5 worm cellular contexts compared by ENCODE assay signal in the genomic region with DNA sequence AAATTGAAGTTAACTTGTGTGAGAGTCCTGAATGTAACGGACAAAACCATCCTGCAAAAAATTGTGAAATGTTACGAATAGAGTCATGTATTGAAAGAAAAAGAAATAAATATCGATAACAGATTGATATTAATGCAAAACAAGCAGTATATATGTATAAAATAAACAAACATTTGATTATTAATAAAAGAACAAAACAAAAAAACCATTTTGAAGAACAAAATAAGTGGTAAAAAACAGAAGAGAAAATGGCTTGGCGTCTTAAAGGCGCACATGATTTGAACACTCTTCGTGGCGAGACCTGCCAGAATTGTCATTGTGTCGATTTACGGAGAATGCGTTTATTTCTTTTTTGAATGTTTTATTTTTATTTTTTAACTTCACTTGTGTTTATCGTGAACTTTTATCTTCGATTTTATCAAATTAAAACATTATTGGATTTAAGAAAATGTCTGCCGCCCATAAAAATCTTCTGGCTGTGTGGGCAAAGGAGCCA.
TF ChIP-seq lines count a peak whose summit lies in the region.

A gene (minus strand): TSS at position 51 of the 496 bp plus-strand sequence.
A gene (plus strand): TSS at position 446 of the 496 bp plus-strand sequence.

TF ChIP-seq in whole organism, L1 larva, 84 proteins besides CTCF, POLR2A, EP300 and RAD21 (continued from another document and continues in another):
- peak; percentile 36 for TF ChIP-seq nhr-20 (tag; optimal IDR thresholded peaks at IDR 0.05; lab: Kevin White, UChicago)
- TF ChIP-seq unc-98 (GFP tag; IDR thresholded peaks at IDR 0.05; lab: Robert Waterston, UW) = no peak
- peak; percentile 73 for TF ChIP-seq nhr-85 (tag; lab: Kevin White, UChicago)
- no peak for TF ChIP-seq ceh-90 (tag; optimal IDR thresholded peaks at IDR 0.05; lab: Kevin White, UChicago)
- TF ChIP-seq lin-35 (GFP tag; optimal IDR thresholded peaks at IDR 0.05; lab: Kevin White, UChicago) = peak; percentile 77 to 85
- TF ChIP-seq ceh-82 (tag; optimal IDR thresholded peaks at IDR 0.05; lab: Kevin White, UChicago) = peak in 2 of 3 experiments; percentile 31 to 53
- TF ChIP-seq nhr-237 (tag; optimal IDR thresholded peaks at IDR 0.05; lab: Kevin White, UChicago) = no peak
- TF ChIP-seq fos-1 (tag; optimal IDR thresholded peaks at IDR 0.05; lab: Kevin White, UChicago) = peak; percentile 15
- peak; percentile 87 for TF ChIP-seq mep-1 (tag; optimal IDR thresholded peaks at IDR 0.05; lab: Kevin White, UChicago)
- no peak for TF ChIP-seq sox-4 (tag; optimal IDR thresholded peaks at IDR 0.05; lab: Kevin White, UChicago)
- TF ChIP-seq ets-5 (GFP tag; IDR thresholded peaks at IDR 0.05; lab: Robert Waterston, UW) = no peak
- TF ChIP-seq nhr-84 (tag; optimal IDR thresholded peaks at IDR 0.05; lab: Kevin White, UChicago) = no peak
- peak; percentile 50 for TF ChIP-seq rnt-1 (tag; optimal IDR thresholded peaks at IDR 0.05; lab: Kevin White, UChicago)
- no peak for TF ChIP-seq C04F5.9 (tag; optimal IDR thresholded peaks at IDR 0.05; lab: Kevin White, UChicago)
- peak; percentile 60 for TF ChIP-seq unc-130 (tag; optimal IDR thresholded peaks at IDR 0.05; lab: Kevin White, UChicago)
- no peak for TF ChIP-seq pax-3 (tag; optimal IDR thresholded peaks at IDR 0.05; lab: Kevin White, UChicago)
- TF ChIP-seq unc-86 (tag; optimal IDR thresholded peaks at IDR 0.05; lab: Kevin White, UChicago) = peak; percentile 21
- peak; percentile 24 for TF ChIP-seq nhr-90 (tag; optimal IDR thresholded peaks at IDR 0.05; lab: Kevin White, UChicago; ENCODE audit: poor library complexity)
- peak; percentile 75 for TF ChIP-seq blmp-1 (tag; optimal IDR thresholded peaks at IDR 0.05; lab: Kevin White, UChicago)
- TF ChIP-seq nhr-76 (tag; optimal IDR thresholded peaks at IDR 0.05; lab: Kevin White, UChicago) = no peak
- TF ChIP-seq egl-13 (tag; optimal IDR thresholded peaks at IDR 0.05; lab: Kevin White, UChicago) = no peak
- TF ChIP-seq nhr-11 (tag; optimal IDR thresholded peaks at IDR 0.05; lab: Kevin White, UChicago) = no peak
- TF ChIP-seq nhr-12 (tag; optimal IDR thresholded peaks at IDR 0.05; lab: Kevin White, UChicago) = no peak
- TF ChIP-seq C16A3.4 (tag; optimal IDR thresholded peaks at IDR 0.05; lab: Kevin White, UChicago) = peak; percentile 70
- TF ChIP-seq F16B12.6 (tag; optimal IDR thresholded peaks at IDR 0.05; lab: Kevin White, UChicago) = peak; percentile 30
- peak; percentile 100 for TF ChIP-seq skn-1 (tag; optimal IDR thresholded peaks at IDR 0.05; lab: Kevin White, UChicago)

TF ChIP-seq in whole organism, L2 larva, 48 proteins besides CTCF, POLR2A, EP300 and RAD21 (continued from another document and continues in another):
- TF ChIP-seq ceh-16 (tag; optimal IDR thresholded peaks at IDR 0.05; lab: Kevin White, UChicago) (no peak), nhr-25 (tag; optimal IDR thresholded peaks at IDR 0.05; lab: Kevin White, UChicago) (no peak), egl-27 (tag; optimal IDR thresholded peaks at IDR 0.05; lab: Kevin White, UChicago) (no peak), ZK546.5 (tag; optimal IDR thresholded peaks at IDR 0.05; lab: Kevin White, UChicago) (no peak), ztf-4 (tag; optimal IDR thresholded peaks at IDR 0.05; lab: Kevin White, UChicago) (no peak), mab-5 (tag; optimal IDR thresholded peaks at IDR 0.05; lab: Kevin White, UChicago) (peak; percentile 60), aly-2 (tag; optimal IDR thresholded peaks at IDR 0.05; lab: Kevin White, UChicago) (no peak), lin-13 (GFP tag; optimal IDR thresholded peaks at IDR 0.05; lab: Kevin White, UChicago) (peak; percentile 45), unc-39 (tag; optimal IDR thresholded peaks at IDR 0.05; lab: Kevin White, UChicago) (no peak), nhr-21 (tag; optimal IDR thresholded peaks at IDR 0.05; lab: Kevin White, UChicago) (no peak), nhr-12 (tag; optimal IDR thresholded peaks at IDR 0.05; lab: Kevin White, UChicago) (no peak), lin-11 (tag; optimal IDR thresholded peaks at IDR 0.05; lab: Kevin White, UChicago) (peak; percentile 41), alr-1 (tag; optimal IDR thresholded peaks at IDR 0.05; lab: Kevin White, UChicago) (no peak), Y55F3AM.14 (GFP tag; optimal IDR thresholded peaks at IDR 0.05; lab: Kevin White, UChicago) (no peak), nhr-11 (tag; optimal IDR thresholded peaks at IDR 0.05; lab: Kevin White, UChicago) (no peak), gmeb-1 (tag; optimal IDR thresholded peaks at IDR 0.05; lab: Kevin White, UChicago) (peak; percentile 68), mbf-1 (tag; optimal IDR thresholded peaks at IDR 0.05; lab: Kevin White, UChicago) (no peak), lsy-2 (tag; optimal IDR thresholded peaks at IDR 0.05; lab: Kevin White, UChicago) (peak in 1 of 2 experiments; percentile 86), nhr-10 (tag; optimal IDR thresholded peaks at IDR 0.05; lab: Kevin White, UChicago) (no peak), sem-4 (tag; optimal IDR thresholded peaks at IDR 0.05; lab: Kevin White, UChicago) (no peak), unc-62 (GFP tag; optimal IDR thresholded peaks at IDR 0.05; lab: Kevin White, UChicago) (no peak), skn-1 (tag; optimal IDR thresholded peaks at IDR 0.05; lab: Kevin White, UChicago) (peak; percentile 99), C34F6.9 (tag; optimal IDR thresholded peaks at IDR 0.05; lab: Kevin White, UChicago) (peak; percentile 86), ztf-1 (GFP tag; conservative IDR thresholded peaks at IDR 0.05; lab: Robert Waterston, UW) (no peak), crh-2 (tag; optimal IDR thresholded peaks at IDR 0.05; lab: Kevin White, UChicago) (peak; percentile 67), nhr-237 (tag; optimal IDR thresholded peaks at IDR 0.05; lab: Kevin White, UChicago) (no peak), elt-1 (tag; optimal IDR thresholded peaks at IDR 0.05; lab: Kevin White, UChicago) (no peak)

TF ChIP-seq in whole organism, L3 larva, 47 proteins besides CTCF, POLR2A, EP300 and RAD21 (continued from another document):
- no peak for TF ChIP-seq tbx-2 (tag; optimal IDR thresholded peaks at IDR 0.05; lab: Kevin White, UChicago)
- TF ChIP-seq unc-62 (GFP tag; optimal IDR thresholded peaks at IDR 0.05; lab: Kevin White, UChicago) = no peak
- TF ChIP-seq ztf-11 (tag; optimal IDR thresholded peaks at IDR 0.05; lab: Kevin White, UChicago) = no peak
- no peak for TF ChIP-seq nhr-67 (tag; optimal IDR thresholded peaks at IDR 0.05; lab: Kevin White, UChicago)
- TF ChIP-seq pha-4 (tag; optimal IDR thresholded peaks at IDR 0.05; lab: Kevin White, UChicago) = peak; percentile 90
- peak; percentile 100 for TF ChIP-seq skn-1 (tag; optimal IDR thresholded peaks at IDR 0.05; lab: Kevin White, UChicago)
- TF ChIP-seq jun-1 (tag; optimal IDR thresholded peaks at IDR 0.05; lab: Kevin White, UChicago) = peak; percentile 19
- peak; percentile 78 for TF ChIP-seq nhr-23 (tag; optimal IDR thresholded peaks at IDR 0.05; lab: Kevin White, UChicago)
- peak; percentile 83 for TF ChIP-seq lin-15B (tag; optimal IDR thresholded peaks at IDR 0.05; lab: Kevin White, UChicago)
- TF ChIP-seq pqm-1 (tag; optimal IDR thresholded peaks at IDR 0.05; lab: Kevin White, UChicago) = no peak
- TF ChIP-seq egl-27 (tag; optimal IDR thresholded peaks at IDR 0.05; lab: Kevin White, UChicago) = no peak
- TF ChIP-seq zag-1 (tag; optimal IDR thresholded peaks at IDR 0.05; lab: Kevin White, UChicago) = no peak
- TF ChIP-seq ceh-28 (tag; optimal IDR thresholded peaks at IDR 0.05; lab: Kevin White, UChicago) = no peak
- no peak for TF ChIP-seq nhr-77 (tag; optimal IDR thresholded peaks at IDR 0.05; lab: Kevin White, UChicago)
- TF ChIP-seq unc-39 (tag; optimal IDR thresholded peaks at IDR 0.05; lab: Kevin White, UChicago) = no peak
- TF ChIP-seq snpc-4 (tag; optimal IDR thresholded peaks at IDR 0.05; lab: Kevin White, UChicago) = peak; percentile 40
- no peak for TF ChIP-seq daf-12 (tag; optimal IDR thresholded peaks at IDR 0.05; lab: Kevin White, UChicago)
- TF ChIP-seq mml-1 (tag; optimal IDR thresholded peaks at IDR 0.05; lab: Kevin White, UChicago) = no peak
- no peak for TF ChIP-seq nhr-28 (tag; optimal IDR thresholded peaks at IDR 0.05; lab: Kevin White, UChicago)

TF ChIP-seq in whole organism, L4 larva, 104 proteins besides CTCF, POLR2A, EP300 and RAD21 (continued from another document):
- TF ChIP-seq lsy-2 (tag; optimal IDR thresholded peaks at IDR 0.05; lab: Kevin White, UChicago) (peak in 1 of 2 experiments; percentile 90), zip-11 (GFP tag; IDR thresholded peaks at IDR 0.05; lab: Robert Waterston, UW) (no peak), pha-4 (GFP tag; IDR thresholded peaks at IDR 0.05; lab: Robert Waterston, UW) (no peak), pha-4 (tag; optimal IDR thresholded peaks at IDR 0.05; lab: Kevin White, UChicago) (peak; percentile 75), F49E8.2 (tag; optimal IDR thresholded peaks at IDR 0.05; lab: Kevin White, UChicago; ENCODE audit: borderline replicate concordance) (no peak), aha-1 (tag; lab: Kevin White, UChicago) (peak; percentile 65), dmd-8 (GFP tag; IDR thresholded peaks at IDR 0.05; lab: Robert Waterston, UW) (no peak), nhr-25 (tag; optimal IDR thresholded peaks at IDR 0.05; lab: Kevin White, UChicago; ENCODE audit: borderline replicate concordance, insufficient read depth) (peak; percentile 39), mxl-2 (GFP tag; conservative IDR thresholded peaks at IDR 0.05; lab: Robert Waterston, UW) (no peak), mdl-1 (tag; optimal IDR thresholded peaks at IDR 0.05; lab: Kevin White, UChicago) (peak in 1 of 2 experiments; percentile 27), unc-62 (GFP tag; optimal IDR thresholded peaks at IDR 0.05 in 1 of 2; lab: Kevin White, UChicago) (no peak), unc-62 (tag; optimal IDR thresholded peaks at IDR 0.05; lab: Kevin White, UChicago) (no peak), lin-13 (GFP tag; optimal IDR thresholded peaks at IDR 0.05; lab: Kevin White, UChicago) (peak; percentile 32), hlh-11 (tag; optimal IDR thresholded peaks at IDR 0.05; lab: Kevin White, UChicago) (peak; percentile 14), dve-1 (tag; optimal IDR thresholded peaks at IDR 0.05; lab: Kevin White, UChicago; ENCODE audit: insufficient read depth) (peak; percentile 44), nhr-10 (tag; optimal IDR thresholded peaks at IDR 0.05; lab: Kevin White, UChicago) (no peak), mep-1 (tag; optimal IDR thresholded peaks at IDR 0.05; lab: Kevin White, UChicago) (no peak), pqm-1 (tag; optimal IDR thresholded peaks at IDR 0.05; lab: Kevin White, UChicago) (no peak), ztf-7 (tag; optimal IDR thresholded peaks at IDR 0.05; lab: Kevin White, UChicago) (no peak), hif-1 (tag; optimal IDR thresholded peaks at IDR 0.05; lab: Kevin White, UChicago) (peak in 1 of 2 experiments; percentile 18), mes-2 (tag; optimal IDR thresholded peaks at IDR 0.05; lab: Kevin White, UChicago; ENCODE audit: poor library complexity, severe bottlenecking) (peak; percentile 74), madf-9 (GFP tag; conservative IDR thresholded peaks at IDR 0.05; lab: Robert Waterston, UW) (no peak), rbr-2 (tag; optimal IDR thresholded peaks at IDR 0.05; lab: Kevin White, UChicago) (peak; percentile 1), mxl-3 (GFP tag; optimal IDR thresholded peaks at IDR 0.05; lab: Kevin White, UChicago) (no peak), zip-2 (tag; optimal IDR thresholded peaks at IDR 0.05; lab: Kevin White, UChicago) (no peak), nhr-48 (tag; optimal IDR thresholded peaks at IDR 0.05; lab: Kevin White, UChicago) (no peak), zfp-2 (tag; optimal IDR thresholded peaks at IDR 0.05; lab: Kevin White, UChicago) (no peak), daf-16 (GFP tag; optimal IDR thresholded peaks at IDR 0.05; lab: Kevin White, UChicago) (no peak), daf-16 (tag; optimal IDR thresholded peaks at IDR 0.05; lab: Kevin White, UChicago) (peak; percentile 72), dpl-1 (GFP tag; optimal IDR thresholded peaks at IDR 0.05; lab: Kevin White, UChicago) (peak; percentile 71), nhr-28 (tag; optimal IDR thresholded peaks at IDR 0.05; lab: Kevin White, UChicago) (peak; percentile 34), saeg-2 (GFP tag; IDR thresholded peaks at IDR 0.05; lab: Robert Waterston, UW) (no peak)

TF ChIP-seq in whole organism, late embryonic, 69 proteins besides CTCF, POLR2A, EP300 and RAD21 (continued from another document):
- TF ChIP-seq fkh-6 (tag; optimal IDR thresholded peaks at IDR 0.05; lab: Kevin White, UChicago) = no peak
- no peak for TF ChIP-seq nhr-232 (tag; optimal IDR thresholded peaks at IDR 0.05; lab: Kevin White, UChicago)
- TF ChIP-seq unc-42 (tag; optimal IDR thresholded peaks at IDR 0.05; lab: Kevin White, UChicago) = peak; percentile 47
- TF ChIP-seq ref-2 (tag; optimal IDR thresholded peaks at IDR 0.05; lab: Kevin White, UChicago) = no peak
- no peak for TF ChIP-seq nhr-11 (tag; optimal IDR thresholded peaks at IDR 0.05; lab: Kevin White, UChicago)
- no peak for TF ChIP-seq ets-4 (tag; optimal IDR thresholded peaks at IDR 0.05; lab: Kevin White, UChicago)
